Worm (Caenorhabditis elegans) whole organism, L3 larva: ENCODE results near the gene F25B3.5.

ENCODE experiments used
- R02D3.7 ChIP-seq: fragments of 150-350 bp; optimal IDR thresholded peaks from 2 replicates; lab custom pipeline; 2014; ENCODE audit warnings: missing biosample characterization, missing genetic modification characterization
- ZK546.5 ChIP-seq: sonication (generic microtip); optimal IDR thresholded peaks from 2 replicates; lab custom pipeline; 2017; ENCODE audit warnings: missing biosample characterization, missing genetic modification characterization
- aly-2 ChIP-seq: fragments of 150-350 bp; optimal IDR thresholded peaks from 2 replicates; lab custom pipeline; 2014; ENCODE audit warnings: missing biosample characterization, missing genetic modification characterization
- ama-1 ChIP-seq: fragments of 150-350 bp; optimal IDR thresholded peaks from 2 replicates; lab custom pipeline; 2018
- ceh-16 ChIP-seq: sonication (generic microtip); optimal IDR thresholded peaks from 2 replicates; lab custom pipeline; 2017; ENCODE audit warnings: missing biosample characterization, missing genetic modification characterization
- ceh-28 ChIP-seq: fragments of 150-350 bp; optimal IDR thresholded peaks from 2 replicates; lab custom pipeline; 2014; ENCODE audit warnings: missing biosample characterization, missing genetic modification reagents, missing genetic modification characterization
- ceh-82 ChIP-seq: fragments of 150-350 bp; optimal IDR thresholded peaks from 2 replicates; lab custom pipeline; 2014; ENCODE audit warnings: missing biosample characterization, missing genetic modification characterization
- ceh-9 ChIP-seq: sonication (generic microtip); optimal IDR thresholded peaks from 2 replicates; lab custom pipeline; 2018; ENCODE audit warnings: missing biosample characterization, missing genetic modification characterization
- daf-12 ChIP-seq: fragments of 150-350 bp; optimal IDR thresholded peaks from 2 replicates; lab custom pipeline; 2014; ENCODE audit warnings: missing biosample characterization, missing genetic modification reagents, missing genetic modification characterization
- egl-27 ChIP-seq: sonication (generic microtip); optimal IDR thresholded peaks from 4 replicates; lab custom pipeline; 2017; ENCODE audit warnings: missing biosample characterization, missing genetic modification reagents, missing genetic modification characterization
- egl-5 ChIP-seq: fragments of 150-350 bp; optimal IDR thresholded peaks from 2 replicates; lab custom pipeline; 2017; ENCODE audit warnings: missing biosample characterization, missing genetic modification reagents, missing genetic modification characterization, inconsistent platforms
- elt-1 ChIP-seq: fragments of 150-350 bp; optimal IDR thresholded peaks from 2 replicates; lab custom pipeline; 2014; ENCODE audit warnings: missing biosample characterization, missing genetic modification characterization
- elt-2 ChIP-seq: sonication (generic microtip); optimal IDR thresholded peaks from 2 replicates; lab custom pipeline; 2016; ENCODE audit warnings: missing genetic modification reagents, mild to moderate bottlenecking, missing genetic modification characterization, missing compliant biosample characterization
- elt-3 ChIP-seq, 3 experiments: fragments of 150-350 bp in 1 of 3; sonication (generic microtip) in 2 of 3; optimal IDR thresholded peaks; 2 replicates in 2 of 3; 4 replicates in 1 of 3; lab custom pipeline; 2014 to 2017; ENCODE audit warnings: missing biosample characterization in 3 of 3, missing genetic modification characterization in 3 of 3
- eor-1 ChIP-seq, 2 experiments: fragments of 150-350 bp; optimal IDR thresholded peaks; 2 replicates each; lab custom pipeline; 2014 to 2018; ENCODE audit warnings: missing biosample characterization in 2 of 2, missing genetic modification characterization in 2 of 2
- fkh-10 ChIP-seq: sonication (generic microtip); optimal IDR thresholded peaks from 2 replicates; lab custom pipeline; 2017; ENCODE audit warnings: missing biosample characterization, missing genetic modification reagents, missing genetic modification characterization
- fkh-2 ChIP-seq: fragments of 150-350 bp; optimal IDR thresholded peaks from 2 replicates; lab custom pipeline; 2014; ENCODE audit warnings: missing biosample characterization, missing genetic modification reagents, missing genetic modification characterization
- fos-1 ChIP-seq: fragments of 150-350 bp; optimal IDR thresholded peaks from 2 replicates; lab custom pipeline; 2014; ENCODE audit warnings: missing biosample characterization, missing genetic modification characterization
- hmg-11 ChIP-seq: sonication (generic microtip); optimal IDR thresholded peaks from 2 replicates; lab custom pipeline; 2016; ENCODE audit warnings: missing genetic modification characterization, missing compliant biosample characterization
- jun-1 ChIP-seq: fragments of 150-350 bp; optimal IDR thresholded peaks from 2 replicates; lab custom pipeline; 2014; ENCODE audit warnings: missing biosample characterization, missing genetic modification reagents, missing genetic modification characterization
- lin-15B ChIP-seq: fragments of 150-350 bp; optimal IDR thresholded peaks from 2 replicates; lab custom pipeline; 2014; ENCODE audit warnings: missing biosample characterization, missing genetic modification characterization
- lin-39 ChIP-seq: fragments of 150-350 bp; optimal IDR thresholded peaks from 2 replicates; lab custom pipeline; 2018; ENCODE audit warnings: missing biosample characterization, missing genetic modification reagents, missing genetic modification characterization
- lsy-12 ChIP-seq: sonication (generic microtip); optimal IDR thresholded peaks from 2 replicates; lab custom pipeline; 2016; ENCODE audit warnings: mild to moderate bottlenecking, missing genetic modification characterization, missing compliant biosample characterization
- mdl-1 ChIP-seq: fragments of 150-350 bp; optimal IDR thresholded peaks from 2 replicates; lab custom pipeline; 2014; ENCODE audit warnings: missing biosample characterization, missing genetic modification characterization
- mml-1 ChIP-seq: fragments of 150-350 bp; sonication (generic microtip); optimal IDR thresholded peaks from 3 replicates; lab custom pipeline; 2014; ENCODE audit warnings: missing biosample characterization, missing genetic modification characterization
- nfya-1 ChIP-seq: sonication (generic microtip); optimal IDR thresholded peaks from 2 replicates; lab custom pipeline; 2017; ENCODE audit warnings: missing genetic modification characterization, mild to moderate bottlenecking, missing compliant biosample characterization, antibody characterized with exemption, moderate library complexity; ENCODE audit not compliant: insufficient read depth
- nhr-11 ChIP-seq: fragments of 150-350 bp; optimal IDR thresholded peaks from 2 replicates; lab custom pipeline; 2014; ENCODE audit warnings: missing biosample characterization, missing genetic modification characterization
- nhr-12 ChIP-seq: fragments of 150-350 bp; optimal IDR thresholded peaks from 2 replicates; lab custom pipeline; 2014; ENCODE audit warnings: missing biosample characterization, missing genetic modification characterization
- nhr-23 ChIP-seq: fragments of 150-350 bp; optimal IDR thresholded peaks from 2 replicates; lab custom pipeline; 2014; ENCODE audit warnings: missing biosample characterization, missing genetic modification reagents, missing genetic modification characterization
- nhr-237 ChIP-seq: fragments of 150-350 bp; optimal IDR thresholded peaks from 2 replicates; lab custom pipeline; 2014; ENCODE audit warnings: missing biosample characterization, missing genetic modification characterization
- nhr-25 ChIP-seq: sonication (generic microtip); optimal IDR thresholded peaks from 2 replicates; lab custom pipeline; 2017; ENCODE audit warnings: missing biosample characterization, missing genetic modification characterization
- nhr-28 ChIP-seq: fragments of 150-350 bp; optimal IDR thresholded peaks from 2 replicates; lab custom pipeline; 2014; ENCODE audit warnings: missing biosample characterization, missing genetic modification characterization
- nhr-43 ChIP-seq: sonication (generic microtip); optimal IDR thresholded peaks from 2 replicates; lab custom pipeline; 2016; ENCODE audit warnings: mild to moderate bottlenecking, missing genetic modification characterization, missing compliant biosample characterization; ENCODE audit not compliant: poor library complexity, severe bottlenecking
- nhr-67 ChIP-seq: fragments of 150-350 bp; optimal IDR thresholded peaks from 2 replicates; lab custom pipeline; 2014; ENCODE audit warnings: missing biosample characterization, missing genetic modification characterization
- nhr-76 ChIP-seq: fragments of 150-350 bp; sonication (generic microtip); optimal IDR thresholded peaks from 5 replicates; lab custom pipeline; 2014; ENCODE audit warnings: missing biosample characterization, missing genetic modification characterization
- nhr-77 ChIP-seq: fragments of 150-350 bp; optimal IDR thresholded peaks from 2 replicates; lab custom pipeline; 2014; ENCODE audit warnings: missing biosample characterization, missing genetic modification characterization
- pha-4 ChIP-seq: fragments of 150-350 bp; optimal IDR thresholded peaks from 2 replicates; lab custom pipeline; 2014; ENCODE audit warnings: missing biosample characterization, missing genetic modification reagents, missing genetic modification characterization
- pqm-1 ChIP-seq: fragments of 150-350 bp; optimal IDR thresholded peaks from 2 replicates; lab custom pipeline; 2017; ENCODE audit warnings: missing biosample characterization, missing genetic modification characterization, inconsistent platforms
- sea-2 ChIP-seq: fragments of 150-350 bp; sonication (generic microtip); optimal IDR thresholded peaks from 4 replicates; lab custom pipeline; 2014; ENCODE audit warnings: missing biosample characterization, missing genetic modification reagents, missing genetic modification characterization
- skn-1 ChIP-seq: fragments of 150-350 bp; optimal IDR thresholded peaks from 2 replicates; lab custom pipeline; 2014; ENCODE audit warnings: missing biosample characterization, missing genetic modification characterization
- snpc-4 ChIP-seq: fragments of 150-350 bp; optimal IDR thresholded peaks from 2 replicates; lab custom pipeline; 2014; ENCODE audit warnings: missing biosample characterization, missing genetic modification characterization
- tbx-2 ChIP-seq: sonication (generic microtip); optimal IDR thresholded peaks from 2 replicates; lab custom pipeline; 2016; ENCODE audit warnings: mild to moderate bottlenecking, missing genetic modification characterization, missing compliant biosample characterization
- unc-39 ChIP-seq: sonication (generic microtip); optimal IDR thresholded peaks from 4 replicates; lab custom pipeline; 2017; ENCODE audit warnings: missing biosample characterization, missing genetic modification characterization
- unc-62 ChIP-seq: fragments of 150-350 bp; sonication (generic microtip); optimal IDR thresholded peaks from 4 replicates; lab custom pipeline; 2014; ENCODE audit warnings: missing biosample characterization, missing genetic modification reagents, missing genetic modification characterization
- zag-1 ChIP-seq: fragments of 150-350 bp; optimal IDR thresholded peaks from 2 replicates; lab custom pipeline; 2014; ENCODE audit warnings: missing biosample characterization, missing genetic modification characterization
- ztf-11 ChIP-seq: fragments of 150-350 bp; optimal IDR thresholded peaks from 2 replicates; lab custom pipeline; 2014; ENCODE audit warnings: missing biosample characterization, missing genetic modification characterization
- ztf-4 ChIP-seq: fragments of 150-350 bp; optimal IDR thresholded peaks from 2 replicates; lab custom pipeline; 2014; ENCODE audit warnings: missing biosample characterization, missing genetic modification characterization

F25B3.5 gene

DNA sequence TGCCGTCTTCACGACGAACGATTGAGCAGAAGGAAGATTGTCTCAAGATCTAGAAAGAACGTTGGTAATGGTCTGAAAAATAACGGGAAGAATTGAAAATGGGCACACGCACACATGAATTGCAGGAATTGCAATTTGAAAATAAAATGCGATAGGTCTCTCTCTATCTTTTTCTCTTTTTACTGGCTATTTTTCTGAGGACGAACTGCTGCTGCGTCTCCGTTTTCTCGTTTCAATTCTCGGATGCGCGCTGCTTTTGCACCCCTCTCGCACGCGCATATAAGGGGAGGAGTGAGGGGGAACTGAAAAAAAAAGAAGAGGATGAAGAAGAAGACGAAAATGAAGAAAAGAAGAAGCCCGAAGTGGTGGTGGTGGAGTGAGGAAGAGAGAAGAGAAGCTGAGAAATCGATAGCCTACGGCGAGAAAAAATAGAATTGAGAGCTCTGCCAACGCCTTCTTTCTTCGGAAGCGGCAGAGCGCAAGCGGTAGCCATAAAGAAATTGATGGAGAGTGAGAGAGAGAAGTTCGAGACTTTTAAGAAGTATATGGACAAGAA, 8.4 kb downstream of the F25B3.5 start, which contains the start of gene rgef-1:
Gene rgef-1, minus strand, starts transcription at position 51 of the 556 bp plus-strand sequence.
- TF ChIP-seq elt-2 (no peak), zag-1 (tag; lab: Kevin White, UChicago) (no peak), nfya-1 (tag; lab: Kevin White, UChicago) (peak; percentile 86), ztf-4 (tag; lab: Kevin White, UChicago) (no peak), nhr-67 (tag; lab: Kevin White, UChicago) (no peak), lsy-12 (tag; lab: Kevin White, UChicago) (no peak), ZK546.5 (no peak), ceh-82 (tag; lab: Kevin White, UChicago) (no peak), unc-39 (tag; lab: Kevin White, UChicago) (no peak), R02D3.7 (tag; lab: Kevin White, UChicago) (no peak), nhr-43 (tag; lab: Kevin White, UChicago) (no peak), ztf-11 (tag; lab: Kevin White, UChicago) (no peak), nhr-76 (no peak), nhr-28 (tag; lab: Kevin White, UChicago) (no peak), skn-1 (tag; lab: Kevin White, UChicago) (peak; percentile 35), nhr-77 (tag; lab: Kevin White, UChicago) (no peak), mml-1 (tag; lab: Kevin White, UChicago) (no peak), daf-12 (no peak), tbx-2 (tag; lab: Kevin White, UChicago) (peak; percentile 33), nhr-12 (tag; lab: Kevin White, UChicago) (no peak), elt-3 (tag; optimal IDR thresholded peaks at IDR 0.05; lab: Kevin White, UChicago) (no peak), nhr-25 (tag; lab: Kevin White, UChicago) (no peak), lin-39 (peak; percentile 73), hmg-11 (tag; lab: Kevin White, UChicago) (peak; percentile 73), fos-1 (no peak), egl-5 (tag; lab: Kevin White, UChicago) (no peak), nhr-23 (tag; lab: Kevin White, UChicago) (no peak), pha-4 (tag; lab: Kevin White, UChicago) (no peak), jun-1 (tag; lab: Kevin White, UChicago) (no peak), fkh-2 (no peak), sea-2 (GFP tag; lab: Kevin White, UChicago) (peak; percentile 43), eor-1 (tag; optimal IDR thresholded peaks at IDR 0.05; lab: Kevin White, UChicago) (no peak), ceh-16 (tag; lab: Kevin White, UChicago) (no peak), nhr-11 (tag; lab: Kevin White, UChicago) (no peak), nhr-237 (tag; lab: Kevin White, UChicago) (no peak), elt-1 (no peak), fkh-10 (GFP tag; lab: Kevin White, UChicago) (peak; percentile 80), mdl-1 (tag; lab: Kevin White, UChicago) (peak; percentile 45), ama-1 (lab: Kevin White, UChicago) (no peak), egl-27 (tag; lab: Kevin White, UChicago) (no peak), pqm-1 (no peak), ceh-28 (tag; lab: Kevin White, UChicago) (peak; percentile 61), ceh-9 (no peak), aly-2 (tag; lab: Kevin White, UChicago) (no peak), unc-62 (GFP tag; lab: Kevin White, UChicago) (peak; percentile 16), lin-15B (tag; lab: Kevin White, UChicago) (peak; percentile 43), snpc-4 (tag; lab: Kevin White, UChicago) (peak; percentile 24)
